Fruit fly (Drosophila melanogaster) whole organism, embryonic: ENCODE results near the gene CG4594.

ENCODE experiments used
- ATbp ChIP-seq: fragments of 200-800 bp; sonication (Bioruptor generic); optimal IDR thresholded peaks from 2 replicates; lab custom pipeline; 2017; ENCODE audit warnings: missing biosample characterization, mild to moderate bottlenecking, missing genetic modification characterization, missing genetic modification reagents
- Ada2b ChIP-seq: fragments of 200-800 bp; sonication (Bioruptor generic); IDR thresholded peaks from 2 replicates; pipeline ENCODE4 v1.3.6; 2022; ENCODE audit warnings: missing biosample characterization, missing genetic modification characterization
- Asciz ChIP-seq: fragments of 200-800 bp; sonication (Bioruptor generic); optimal IDR thresholded peaks from 2 replicates; lab custom pipeline; 2017; ENCODE audit warnings: missing biosample characterization, mild to moderate bottlenecking, missing genetic modification characterization, missing genetic modification reagents
- Atf3 ChIP-seq: fragments of 200-800 bp; sonication (Bioruptor generic); optimal IDR thresholded peaks from 3 replicates; lab custom pipeline; 2016; ENCODE audit warnings: missing biosample characterization, missing genetic modification characterization
- B-H1 ChIP-seq: fragments of 200-800 bp; sonication (Bioruptor generic); IDR thresholded peaks from 3 replicates; pipeline ENCODE4 v1.3.6; 2022; ENCODE audit warnings: missing biosample characterization, missing genetic modification characterization
- CG1024 ChIP-seq: fragments of 200-800 bp; sonication (Bioruptor generic); IDR thresholded peaks from 2 replicates; pipeline ENCODE4 v1.3.6; 2022; ENCODE audit warnings: missing biosample characterization, missing genetic modification characterization
- CG11398 ChIP-seq: fragments of 200-800 bp; sonication (Bioruptor generic); optimal IDR thresholded peaks from 2 replicates; lab custom pipeline; 2016; ENCODE audit warnings: missing biosample characterization, missing genetic modification characterization
- CG17328 ChIP-seq: fragments of 200-800 bp; sonication (Bioruptor generic); IDR thresholded peaks from 2 replicates; pipeline ENCODE4 v1.3.6; 2022; ENCODE audit warnings: missing biosample characterization, missing genetic modification characterization
- CG17359 ChIP-seq: fragments of 200-800 bp; sonication (Bioruptor generic); optimal IDR thresholded peaks from 3 replicates; lab custom pipeline; 2018; ENCODE audit warnings: missing biosample characterization, mild to moderate bottlenecking, missing genetic modification characterization, moderate library complexity
- CG31441 ChIP-seq: fragments of 200-800 bp; sonication (Bioruptor generic); IDR thresholded peaks from 2 replicates; pipeline ENCODE4 v1.3.6; 2022; ENCODE audit warnings: missing biosample characterization, missing genetic modification characterization
- CG3281 ChIP-seq: fragments of 200-800 bp; sonication (Bioruptor generic); optimal IDR thresholded peaks from 3 replicates; lab custom pipeline; 2017; ENCODE audit warnings: missing biosample characterization, mild to moderate bottlenecking, missing genetic modification characterization
- CG34422 ChIP-seq: fragments of 200-800 bp; sonication (Bioruptor generic); IDR thresholded peaks from 3 replicates; pipeline ENCODE4 v1.3.6; 2022; ENCODE audit warnings: missing biosample characterization, missing genetic modification characterization
- CG3726 ChIP-seq: fragments of 200-800 bp; sonication (Bioruptor generic); IDR thresholded peaks from 3 replicates; pipeline ENCODE4, ENCODE4 v1.3.6; 2022; ENCODE audit warnings: missing biosample characterization, missing genetic modification characterization
- CG4617 ChIP-seq: fragments of 200-800 bp; sonication (Bioruptor generic); optimal IDR thresholded peaks from 3 replicates; lab custom pipeline; 2016; ENCODE audit warnings: missing biosample characterization, missing genetic modification characterization, borderline replicate concordance
- CG4730 ChIP-seq: fragments of 200-800 bp; sonication (Bioruptor generic); IDR thresholded peaks from 2 replicates; pipeline ENCODE4 v1.3.6; 2022; ENCODE audit warnings: missing biosample characterization, missing genetic modification characterization
- CG5245 ChIP-seq: fragments of 200-800 bp; sonication (Bioruptor generic); optimal IDR thresholded peaks from 3 replicates; lab custom pipeline; 2016; ENCODE audit warnings: missing biosample characterization, missing genetic modification characterization
- CG5953 ChIP-seq: fragments of 200-800 bp; sonication (Bioruptor generic); IDR thresholded peaks from 2 replicates; pipeline ENCODE4 v1.3.6; 2022; ENCODE audit warnings: missing biosample characterization, missing genetic modification characterization
- CG6272 ChIP-seq: fragments of 200-800 bp; sonication (Bioruptor generic); IDR thresholded peaks from 2 replicates; pipeline ENCODE4 v1.3.6; 2022; ENCODE audit warnings: missing biosample characterization, missing genetic modification characterization
- CG6654 ChIP-seq: fragments of 200-800 bp; sonication (Bioruptor generic); optimal IDR thresholded peaks from 2 replicates; lab custom pipeline; 2017; ENCODE audit warnings: missing biosample characterization, mild to moderate bottlenecking, missing genetic modification characterization
- CG7745 ChIP-seq: fragments of 200-800 bp; sonication (Bioruptor generic); optimal IDR thresholded peaks from 2 replicates; lab custom pipeline; 2018; ENCODE audit warnings: missing biosample characterization, mild to moderate bottlenecking, missing genetic modification characterization, moderate library complexity
- CG9797 ChIP-seq: fragments of 200-800 bp; sonication (Bioruptor generic); optimal IDR thresholded peaks from 3 replicates; lab custom pipeline; 2018; ENCODE audit warnings: missing biosample characterization, mild to moderate bottlenecking, missing genetic modification characterization
- CG9817 ChIP-seq: fragments of 200-800 bp; sonication (Bioruptor generic); optimal IDR thresholded peaks from 2 replicates; lab custom pipeline; 2018; ENCODE audit warnings: missing biosample characterization, mild to moderate bottlenecking, missing genetic modification characterization, moderate library complexity
- CoRest ChIP-seq: fragments of 200-800 bp; sonication (Bioruptor generic); optimal IDR thresholded peaks from 3 replicates; lab custom pipeline; 2018; ENCODE audit warnings: missing biosample characterization, mild to moderate bottlenecking, missing genetic modification characterization, moderate library complexity
- D19A ChIP-seq: fragments of 200-800 bp; optimal IDR thresholded peaks from 3 replicates; lab custom pipeline; 2019; ENCODE audit warnings: missing biosample characterization, mild to moderate bottlenecking, missing genetic modification characterization, moderate library complexity
- Doc2 ChIP-seq: fragments of 200-800 bp; sonication (Bioruptor generic); IDR thresholded peaks from 2 replicates; pipeline ENCODE4 v1.3.6; 2022; ENCODE audit warnings: missing biosample characterization, missing genetic modification characterization
- HmgD ChIP-seq: fragments of 200-800 bp; sonication (Bioruptor generic); optimal IDR thresholded peaks from 3 replicates; lab custom pipeline; 2016; ENCODE audit warnings: missing biosample characterization, missing genetic modification characterization
- Lim3 ChIP-seq: fragments of 200-800 bp; sonication (Bioruptor generic); IDR thresholded peaks from 2 replicates; pipeline ENCODE4 v1.3.6; 2022; ENCODE audit warnings: missing biosample characterization, missing genetic modification characterization
- MBD-R2 ChIP-seq: fragments of 200-800 bp; sonication (Bioruptor generic); IDR thresholded peaks from 2 replicates; pipeline ENCODE4 v1.3.6; 2022; ENCODE audit warnings: missing biosample characterization, missing genetic modification characterization
- NC2β ChIP-seq: fragments of 200-800 bp; sonication (Bioruptor generic); optimal IDR thresholded peaks from 2 replicates; lab custom pipeline; 2016; ENCODE audit warnings: missing biosample characterization, missing genetic modification characterization
- Nf-YB ChIP-seq: fragments of 200-800 bp; sonication (Bioruptor generic); optimal IDR thresholded peaks from 3 replicates; lab custom pipeline; 2019; ENCODE audit warnings: missing biosample characterization, mild to moderate bottlenecking, missing genetic modification characterization, moderate library complexity
- Six4 ChIP-seq: fragments of 200-800 bp; sonication (Bioruptor generic); optimal IDR thresholded peaks from 2 replicates; lab custom pipeline; 2016; ENCODE audit warnings: missing biosample characterization, missing genetic modification characterization
- YL-1 ChIP-seq: fragments of 200-800 bp; sonication (Bioruptor generic); optimal IDR thresholded peaks from 3 replicates; lab custom pipeline; 2017; ENCODE audit warnings: missing biosample characterization, mild to moderate bottlenecking, missing genetic modification characterization
- ato ChIP-seq: fragments of 200-800 bp; sonication (Bioruptor generic); IDR thresholded peaks from 2 replicates; pipeline ENCODE4 v1.3.6; 2022; ENCODE audit warnings: missing biosample characterization, missing genetic modification characterization; ENCODE audit not compliant: partially characterized antibody
- br ChIP-seq: fragments of >200 bp; optimal IDR thresholded peaks from 2 replicates; lab custom pipeline; 2017
- chm ChIP-seq: fragments of 200-800 bp; sonication (Bioruptor generic); IDR thresholded peaks from 2 replicates; pipeline ENCODE4 v1.3.6; 2022; ENCODE audit warnings: missing biosample characterization, missing genetic modification characterization
- da ChIP-seq: fragments of 200-800 bp; sonication (Bioruptor generic); optimal IDR thresholded peaks from 2 replicates; lab custom pipeline; 2016; ENCODE audit warnings: missing biosample characterization, missing genetic modification characterization
- dmrt99B ChIP-seq: fragments of 200-800 bp; sonication (Bioruptor generic); optimal IDR thresholded peaks from 2 replicates; lab custom pipeline; 2018; ENCODE audit warnings: missing biosample characterization, mild to moderate bottlenecking, missing genetic modification characterization, moderate library complexity
- fd96Cb ChIP-seq: fragments of 200-800 bp; sonication (Bioruptor generic); optimal IDR thresholded peaks from 2 replicates; lab custom pipeline; 2018; ENCODE audit warnings: missing biosample characterization, mild to moderate bottlenecking, missing genetic modification characterization, moderate library complexity
- ham ChIP-seq: fragments of 200-800 bp; sonication (Bioruptor generic); IDR thresholded peaks from 2 replicates; pipeline ENCODE4 v1.3.6; 2022; ENCODE audit warnings: missing biosample characterization, missing genetic modification characterization
- hth ChIP-seq: fragments of >200 bp; optimal IDR thresholded peaks from 2 replicates; lab custom pipeline; 2017; ENCODE audit warnings: inconsistent platforms
- pan ChIP-seq, 4 experiments: fragments of >200 bp in 3 of 4; fragments of 200-800 bp in 1 of 4; sonication (Bioruptor generic) in 1 of 4; optimal IDR thresholded peaks in 3 of 4; IDR thresholded peaks in 1 of 4; 2 replicates each; pipeline versions ENCODE4 v1.3.6 to Lab custom; 2017 to 2022; ENCODE audit warnings: missing biosample characterization in 2 of 4, missing genetic modification characterization in 2 of 4, mixed read lengths in 1 of 4
- ranshi ChIP-seq: fragments of 200-800 bp; sonication (Bioruptor generic); IDR thresholded peaks from 2 replicates; pipeline ENCODE4 v1.3.6; 2022; ENCODE audit warnings: missing biosample characterization, missing genetic modification characterization
- run ChIP-seq: fragments of 200-800 bp; sonication (Bioruptor generic); optimal IDR thresholded peaks from 3 replicates; lab custom pipeline; 2018; ENCODE audit warnings: missing biosample characterization, mild to moderate bottlenecking, missing genetic modification characterization
- salm ChIP-seq: fragments of 200-800 bp; sonication (Bioruptor generic); optimal IDR thresholded peaks from 2 replicates; lab custom pipeline; 2018; ENCODE audit warnings: missing biosample characterization, mild to moderate bottlenecking, missing genetic modification characterization
- sd ChIP-seq: fragments of 200-800 bp; sonication (Bioruptor generic); optimal IDR thresholded peaks from 3 replicates; lab custom pipeline; 2018; ENCODE audit warnings: missing biosample characterization, mild to moderate bottlenecking, missing genetic modification characterization, moderate library complexity
- slou ChIP-seq: fragments of 200-800 bp; sonication (Bioruptor generic); optimal IDR thresholded peaks from 3 replicates; lab custom pipeline; 2016; ENCODE audit warnings: missing biosample characterization, missing genetic modification characterization
- stwl ChIP-seq: fragments of 200-800 bp; sonication (Bioruptor generic); optimal IDR thresholded peaks from 3 replicates; lab custom pipeline; 2018; ENCODE audit warnings: missing biosample characterization, mild to moderate bottlenecking, missing genetic modification characterization, moderate library complexity
- trem ChIP-seq: fragments of 200-800 bp; optimal IDR thresholded peaks from 3 replicates; lab custom pipeline; 2019; ENCODE audit warnings: missing biosample characterization, mild to moderate bottlenecking, missing genetic modification characterization, moderate library complexity
- twi ChIP-seq: fragments of 200-800 bp; optimal IDR thresholded peaks from 2 replicates; lab custom pipeline; 2019; ENCODE audit warnings: missing biosample characterization, mild to moderate bottlenecking, missing genetic modification characterization, moderate library complexity

Gene CG4594

DNA sequence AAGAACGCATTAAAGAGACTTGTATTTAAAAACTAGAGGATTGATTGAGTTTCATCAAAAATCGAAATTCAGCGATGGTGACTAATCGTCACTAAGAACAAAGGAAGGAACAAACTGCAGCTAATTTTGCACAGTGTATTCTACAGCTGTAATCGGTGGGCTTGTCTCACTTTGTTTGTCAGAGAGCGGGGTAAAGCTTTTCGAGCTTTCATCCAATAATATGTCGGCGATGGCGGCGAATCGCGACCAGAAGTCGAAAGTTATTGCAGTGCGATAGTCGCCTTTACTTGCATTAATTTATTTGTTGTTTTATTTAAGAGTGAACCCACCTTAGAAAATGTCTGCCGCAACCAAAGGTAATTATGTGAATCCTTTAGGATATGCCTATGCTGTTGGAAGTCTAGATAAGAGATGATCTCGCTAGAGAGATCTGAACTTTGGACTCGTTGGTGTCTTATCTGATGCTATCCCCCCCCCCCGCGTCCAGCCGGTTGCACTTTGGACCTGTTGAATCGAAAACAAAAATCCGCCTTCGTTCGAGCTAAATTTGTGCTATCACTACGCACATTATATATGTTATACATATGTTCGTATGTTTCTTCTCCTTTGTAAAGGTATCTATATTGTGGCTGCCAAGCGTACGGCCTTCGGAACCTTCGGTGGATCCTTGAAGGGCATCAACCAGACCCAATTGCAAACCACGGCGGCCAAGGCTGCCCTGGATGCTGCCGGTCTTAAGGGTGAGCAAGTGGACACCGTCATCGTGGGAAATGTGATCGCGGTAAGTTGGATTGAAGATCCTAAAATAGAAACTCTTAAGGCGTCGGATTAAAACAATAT lies 4.7 kb upstream of the CG4594 start, which contains the start of gene yip2 (continued):
- TF ChIP-seq run (tag; lab: Kevin White, UChicago) (peak; percentile 21), sd (tag; lab: Kevin White, UChicago) (no peak), ato (GFP tag; lab: Robert Waterston, UW) (no peak), CG31441 (GFP tag; lab: Robert Waterston, UW) (peak; percentile 58; the same call in 1 of the 2 replicates), CG4730 (GFP tag; lab: Robert Waterston, UW) (0 out of 2 replicates have a peak, but pooled peaks have one; percentile 36), CG7745 (no peak), slou (no peak), ATbp (GFP tag; lab: Kevin White, UChicago) (peak; percentile 44), hth (lab: Kevin White, UChicago) (no peak), Nf-YB (peak; percentile 29), Ada2b (GFP tag; lab: Robert Waterston, UW) (peak; percentile 69), CG9797 (GFP tag; lab: Kevin White, UChicago) (no peak), CG3726 (GFP tag; lab: Robert Waterston, UW) (no peak), Lim3 (GFP tag; lab: Robert Waterston, UW) (no peak), MBD-R2 (GFP tag; lab: Robert Waterston, UW) (peak; percentile 32; the same call in 1 of the 2 replicates), Asciz (GFP tag; lab: Kevin White, UChicago) (peak; percentile 22), CG17328 (GFP tag; lab: Robert Waterston, UW) (peak; percentile 69), CG5953 (GFP tag; lab: Robert Waterston, UW) (no peak), NC2β (GFP tag; lab: Kevin White, UChicago) (no peak), br (no peak), CG4617 (no peak), ham (GFP tag; lab: Robert Waterston, UW) (no peak), trem (no peak), chm (peak; percentile 64; the same call in 1 of the 2 replicates), B-H1 (no peak; the same call in 2 of the 3 replicates), Doc2 (no peak), CG3281 (GFP tag; lab: Kevin White, UChicago) (peak; percentile 57), ranshi (GFP tag; lab: Robert Waterston, UW) (peak; percentile 56; the same call in 1 of the 2 replicates), pan (optimal IDR thresholded peaks at IDR 0.05; lab: Kevin White, UChicago) (no peak), pan (GFP tag; optimal IDR thresholded peaks at IDR 0.05 in 1 of 2, IDR thresholded peaks at IDR 0.05 in 1 of 2) (peak in 1 of 2 experiments; percentile 71), CoRest (peak; percentile 42), CG5245 (GFP tag; lab: Kevin White, UChicago) (no peak), D19A (tag; lab: Kevin White, UChicago) (peak; percentile 40), CG17359 (peak; percentile 62), stwl (tag; lab: Kevin White, UChicago) (no peak), salm (tag; lab: Kevin White, UChicago) (peak; percentile 29), twi (tag; lab: Kevin White, UChicago) (no peak), CG6654 (GFP tag; lab: Kevin White, UChicago) (no peak), CG6272 (GFP tag; lab: Robert Waterston, UW) (no peak), dmrt99B (tag; lab: Kevin White, UChicago) (peak; percentile 60), YL-1 (GFP tag; lab: Kevin White, UChicago) (peak; percentile 52), CG34422 (GFP tag; lab: Robert Waterston, UW) (peak; percentile 55; the same call in 1 of the 3 replicates), HmgD (GFP tag; lab: Kevin White, UChicago) (no peak), CG11398 (GFP tag; lab: Kevin White, UChicago) (peak; percentile 61), da (GFP tag; lab: Kevin White, UChicago) (no peak), fd96Cb (tag; lab: Kevin White, UChicago) (peak; percentile 1), CG9817 (tag; lab: Kevin White, UChicago) (peak; percentile 39), CG1024 (GFP tag; lab: Robert Waterston, UW) (0 out of 2 replicates have a peak, but pooled peaks have one; percentile 23), Six4 (GFP tag; lab: Kevin White, UChicago) (no peak), Atf3 (GFP tag; lab: Kevin White, UChicago) (peak; percentile 45)
